Fruit fly (Drosophila melanogaster): Measurements from ENCODE around the gene CG7655.

CG7655 gene

dm6 chr3R:17684854-17685253, 2.4 kb downstream of the CG7655 start, which contains the start of the genes CG31251 and CG31360 (continued):
- TF ChIP-seq Chrac-16 (GFP tag; optimal IDR thresholded peaks at IDR 0.05) (no peak), dimm (GFP tag; IDR thresholded peaks at IDR 0.05) (no peak), Hr78 (GFP tag; optimal IDR thresholded peaks at IDR 0.05) (no peak), Dfd (GFP tag; optimal IDR thresholded peaks at IDR 0.05) (no peak), CG32767 (GFP tag; IDR thresholded peaks at IDR 0.05) (no peak), dan (GFP tag; IDR thresholded peaks at IDR 0.05) (no peak), ranshi (GFP tag; IDR thresholded peaks at IDR 0.05) (no peak), CG14050 (GFP tag; IDR thresholded peaks at IDR 0.05) (no peak), unc-4 (GFP tag; IDR thresholded peaks at IDR 0.05; ENCODE audit: partially characterized antibody) (peak; percentile 91), HLH4C (GFP tag; IDR thresholded peaks at IDR 0.05; ENCODE audit: partially characterized antibody) (peak; percentile 94), Gug (GFP tag; IDR thresholded peaks at IDR 0.05) (no peak), Med (GFP tag) (peak; percentile 31), disco-r (GFP tag; optimal IDR thresholded peaks at IDR 0.05) (no peak), CG12155 (GFP tag; optimal IDR thresholded peaks at IDR 0.05) (no peak), CG7786 (GFP tag; optimal IDR thresholded peaks at IDR 0.05) (no peak), run (tag; optimal IDR thresholded peaks at IDR 0.05) (no peak), CG17802 (tag; optimal IDR thresholded peaks at IDR 0.05) (no peak), CG2120 (GFP tag; optimal IDR thresholded peaks at IDR 0.05) (no peak), rib (GFP tag; IDR thresholded peaks at IDR 0.05) (no peak), CG3065 (GFP tag; optimal IDR thresholded peaks at IDR 0.05) (no peak), CG12236 (GFP tag; optimal IDR thresholded peaks at IDR 0.05) (no peak), cad (GFP tag; optimal IDR thresholded peaks at IDR 0.05) (no peak), kah (GFP tag; optimal IDR thresholded peaks at IDR 0.05) (no peak), CG17186 (GFP tag; optimal IDR thresholded peaks at IDR 0.05) (no peak), sim (GFP tag; IDR thresholded peaks at IDR 0.05) (no peak), Gsc (GFP tag; IDR thresholded peaks at IDR 0.05) (no peak), CG34224 (GFP tag; IDR thresholded peaks at IDR 0.05; ENCODE audit: partially characterized antibody) (peak; percentile 95), Hand (GFP tag; optimal IDR thresholded peaks at IDR 0.05) (no peak), CG14710 (tag; optimal IDR thresholded peaks at IDR 0.05) (peak; percentile 37), fd96Cb (tag; optimal IDR thresholded peaks at IDR 0.05) (no peak), caup (GFP tag; optimal IDR thresholded peaks at IDR 0.05; ENCODE audit: severe bottlenecking) (no peak), inv (GFP tag; IDR thresholded peaks at IDR 0.05; ENCODE audit: partially characterized antibody) (peak; percentile 76), Bteb2 (GFP tag; optimal IDR thresholded peaks at IDR 0.05) (no peak), MBD-R2 (GFP tag; IDR thresholded peaks at IDR 0.05) (peak; percentile 70; the same call in 1 of the 2 replicates), CG3407 (GFP tag; optimal IDR thresholded peaks at IDR 0.05) (no peak), NC2β (GFP tag; optimal IDR thresholded peaks at IDR 0.05) (no peak), zf30C (GFP tag; optimal IDR thresholded peaks at IDR 0.05) (no peak), CG30020 (tag; optimal IDR thresholded peaks at IDR 0.05) (peak; percentile 28), sens (GFP tag) (peak; percentile 55), gem (tag; optimal IDR thresholded peaks at IDR 0.05) (no peak), CG43689 (GFP tag; IDR thresholded peaks at IDR 0.05) (no peak), Dref (GFP tag; IDR thresholded peaks at IDR 0.05) (peak; percentile 64), Lpt (GFP tag; optimal IDR thresholded peaks at IDR 0.05) (no peak), Sry-β (GFP tag; optimal IDR thresholded peaks at IDR 0.05) (no peak), chn (GFP tag; optimal IDR thresholded peaks at IDR 0.05) (no peak), bigmax (GFP tag; optimal IDR thresholded peaks at IDR 0.05) (no peak), Dp (GFP tag; optimal IDR thresholded peaks at IDR 0.05) (peak; percentile 37), HmgD (GFP tag; optimal IDR thresholded peaks at IDR 0.05) (no peak), CG3838 (GFP tag; optimal IDR thresholded peaks at IDR 0.05) (no peak), B-H2 (GFP tag; optimal IDR thresholded peaks at IDR 0.05) (no peak), CG6254 (GFP tag; optimal IDR thresholded peaks at IDR 0.05) (no peak), Adf1 (GFP tag; IDR thresholded peaks at IDR 0.05) (no peak)
